Worm (Caenorhabditis elegans): ENCODE data around the gene Y108G3AL.2.

Gene Y108G3AL.2

DNA sequence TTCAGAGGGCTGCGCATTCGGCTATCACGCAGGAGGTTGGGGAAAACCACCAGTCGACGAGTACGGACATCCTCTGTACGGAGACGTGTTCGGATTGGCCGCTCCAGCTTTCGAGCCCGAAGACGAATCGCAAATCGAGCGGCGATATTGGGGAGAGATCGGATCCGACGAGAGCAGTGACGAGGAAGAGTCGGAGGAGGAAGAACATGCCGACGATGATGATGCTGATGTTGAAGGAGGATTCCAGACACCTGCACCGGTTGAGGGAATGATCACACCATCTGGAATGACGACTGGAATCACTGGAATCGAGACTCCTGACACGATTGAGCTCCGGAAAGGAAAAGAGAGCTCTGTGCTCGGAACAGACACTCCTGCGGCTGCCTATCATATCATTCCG, 36.6 kb upstream of the Y108G3AL.2 start:
- TF ChIP-seq Y55F3AM.14 (GFP tag; optimal IDR thresholded peaks at IDR 0.05) (no peak), fos-1 (tag; optimal IDR thresholded peaks at IDR 0.05) (no peak), mdl-1 (tag; optimal IDR thresholded peaks at IDR 0.05) (no peak), alr-1 (tag; optimal IDR thresholded peaks at IDR 0.05) (no peak), ztf-1 (GFP tag; conservative IDR thresholded peaks at IDR 0.05) (no peak), blmp-1 (tag; optimal IDR thresholded peaks at IDR 0.05; ENCODE audit: insufficient read depth) (no peak), nhr-237 (tag; optimal IDR thresholded peaks at IDR 0.05) (no peak), unc-39 (tag; optimal IDR thresholded peaks at IDR 0.05) (no peak), lin-11 (tag; optimal IDR thresholded peaks at IDR 0.05) (no peak), snpc-4 (tag; optimal IDR thresholded peaks at IDR 0.05) (no peak), ceh-16 (tag; optimal IDR thresholded peaks at IDR 0.05) (no peak), C34F6.9 (tag; optimal IDR thresholded peaks at IDR 0.05) (no peak), ztf-4 (tag; optimal IDR thresholded peaks at IDR 0.05) (no peak)

DNA sequence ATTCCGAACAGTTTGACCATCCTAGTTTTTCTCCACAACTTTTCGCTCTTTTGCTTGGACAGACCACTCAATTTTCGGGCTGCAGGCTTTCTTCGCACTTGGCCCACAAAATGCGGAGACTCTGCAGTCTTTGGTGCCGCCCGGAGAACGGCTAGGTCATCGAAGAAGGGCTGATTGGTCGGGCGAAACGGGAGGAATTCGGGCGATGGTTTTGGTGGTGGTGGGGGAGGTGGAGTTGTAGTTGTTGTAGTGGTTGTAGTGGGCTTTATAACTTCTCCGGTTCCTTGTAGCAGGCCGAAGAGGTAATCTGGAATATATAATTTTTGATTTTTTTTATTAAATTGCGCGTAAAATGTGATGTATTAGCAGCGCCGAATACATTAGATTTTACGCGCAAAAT, 29.1 kb upstream of the Y108G3AL.2 start:
- no peak for TF ChIP-seq lsy-2 (tag; optimal IDR thresholded peaks at IDR 0.05)
- no peak for TF ChIP-seq unc-39 (tag; optimal IDR thresholded peaks at IDR 0.05)
- TF ChIP-seq nhr-129 (tag; optimal IDR thresholded peaks at IDR 0.05), result no peak
- no peak for TF ChIP-seq egl-27 (tag; optimal IDR thresholded peaks at IDR 0.05)
- no peak for TF ChIP-seq nhr-23 (tag; optimal IDR thresholded peaks at IDR 0.05)
- TF ChIP-seq unc-62 (GFP tag; optimal IDR thresholded peaks at IDR 0.05), result no peak
- TF ChIP-seq mbf-1 (tag; optimal IDR thresholded peaks at IDR 0.05), result no peak
- no peak for TF ChIP-seq nhr-11 (tag; optimal IDR thresholded peaks at IDR 0.05)
- TF ChIP-seq lin-11 (tag; optimal IDR thresholded peaks at IDR 0.05), result no peak
- TF ChIP-seq peb-1 (tag; optimal IDR thresholded peaks at IDR 0.05), result no peak
- TF ChIP-seq nhr-21 (tag; optimal IDR thresholded peaks at IDR 0.05), result no peak
- no peak for TF ChIP-seq mdl-1 (tag; optimal IDR thresholded peaks at IDR 0.05)
- TF ChIP-seq sma-3 (GFP tag; optimal IDR thresholded peaks at IDR 0.05), result no peak
- TF ChIP-seq crh-2 (tag; optimal IDR thresholded peaks at IDR 0.05), result no peak
- TF ChIP-seq elt-3 (tag; optimal IDR thresholded peaks at IDR 0.05), result no peak
- TF ChIP-seq gmeb-1 (tag; optimal IDR thresholded peaks at IDR 0.05), result no peak
- no peak for TF ChIP-seq nhr-10 (tag; optimal IDR thresholded peaks at IDR 0.05)
- no peak for TF ChIP-seq elt-1 (tag; optimal IDR thresholded peaks at IDR 0.05)
- TF ChIP-seq R02D3.7 (tag; optimal IDR thresholded peaks at IDR 0.05), result no peak

DNA sequence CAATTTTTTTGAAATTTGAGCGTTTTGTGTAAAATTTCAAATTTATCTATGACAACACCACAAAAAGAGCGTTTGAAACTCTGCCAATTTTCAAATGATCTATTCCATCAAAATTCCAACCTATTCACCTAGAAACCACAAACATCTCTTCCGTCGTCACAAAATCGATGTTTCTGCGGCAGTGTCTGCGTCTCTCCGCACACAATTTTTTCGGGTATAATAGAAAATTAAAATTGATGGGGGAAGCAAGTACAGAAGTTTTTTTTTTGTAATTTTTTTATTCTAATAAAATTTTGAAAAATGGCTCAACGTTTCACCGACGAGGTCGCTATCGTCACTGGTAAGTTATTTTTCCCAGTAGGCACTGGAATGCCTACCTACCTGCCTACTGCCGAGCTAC, 28.2 kb upstream of the Y108G3AL.2 start, which contains the start of gene W03F9.9:
Gene W03F9.9 (plus strand): TSS at position 301 of the 400 bp plus-strand sequence.
- no peak for TF ChIP-seq sma-9 (GFP tag; optimal IDR thresholded peaks at IDR 0.05)
- TF ChIP-seq sma-9 (tag; optimal IDR thresholded peaks at IDR 0.05), result no peak

DNA sequence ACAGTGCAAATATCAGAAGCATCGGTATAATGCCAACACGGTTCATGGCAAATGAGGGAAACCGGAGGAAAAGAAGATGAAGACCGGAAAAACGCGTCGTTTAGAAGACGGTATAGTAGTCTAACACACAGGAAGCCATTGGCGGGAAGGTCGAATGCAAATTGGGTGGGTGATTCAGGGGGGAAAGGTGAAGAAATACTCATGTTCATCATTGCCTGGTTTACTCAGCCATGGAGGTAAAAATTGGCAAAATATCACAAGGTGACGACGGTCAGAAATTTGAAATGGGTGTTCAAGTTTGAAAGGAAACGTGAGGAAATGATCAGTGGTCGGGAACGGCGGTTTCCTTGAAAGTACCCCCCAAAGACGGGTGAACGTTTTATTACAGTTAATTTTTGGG, 25.5 kb upstream of the Y108G3AL.2 start, which contains the start of gene W03F9.11:
Gene W03F9.11 (minus strand): TSS at position 101 of the 400 bp plus-strand sequence.
- TF ChIP-seq nhr-77 (tag; optimal IDR thresholded peaks at IDR 0.05) (no peak), ceh-16 (tag; optimal IDR thresholded peaks at IDR 0.05) (no peak), blmp-1 (tag; optimal IDR thresholded peaks at IDR 0.05; ENCODE audit: insufficient read depth) (no peak), F13H6.1 (tag; optimal IDR thresholded peaks at IDR 0.05) (no peak), unc-55 (GFP tag; optimal IDR thresholded peaks at IDR 0.05) (no peak), R02D3.7 (tag; optimal IDR thresholded peaks at IDR 0.05) (no peak), zag-1 (tag; optimal IDR thresholded peaks at IDR 0.05) (no peak), nhr-21 (tag; optimal IDR thresholded peaks at IDR 0.05) (no peak), lsy-2 (tag; optimal IDR thresholded peaks at IDR 0.05) (no peak), Y55F3AM.14 (GFP tag; optimal IDR thresholded peaks at IDR 0.05) (no peak), lin-39 (tag; optimal IDR thresholded peaks at IDR 0.05) (no peak), dmd-4 (tag; optimal IDR thresholded peaks at IDR 0.05) (no peak), nhr-12 (tag; optimal IDR thresholded peaks at IDR 0.05) (no peak), crh-2 (tag; optimal IDR thresholded peaks at IDR 0.05) (no peak), mbf-1 (tag; optimal IDR thresholded peaks at IDR 0.05) (no peak)

Data from whole organism, L2 larva.